Fruit fly (Drosophila melanogaster) whole organism, wandering third instar larva: ENCODE measurements around the gene CG11837.

Experiments
- CG9705 ChIP-seq: fragments of 200-800 bp; sonication (Bioruptor generic); optimal IDR thresholded peaks from 2 replicates; lab custom pipeline; 2018; ENCODE audit warnings: missing biosample characterization, mild to moderate bottlenecking, missing genetic modification characterization
- Dfd ChIP-seq: fragments of >200 bp; optimal IDR thresholded peaks from 2 replicates; lab custom pipeline; 2017; ENCODE audit warnings: missing biosample characterization, missing genetic modification characterization

The CG11837 gene

dm6 chr3R:29098022-29098421 is 48.7 kb downstream of the CG11837 start:
- TF ChIP-seq CG9705 (no peak), Dfd (GFP tag; lab: Kevin White, UChicago) (peak; percentile 74)
